Worm (Caenorhabditis elegans): ENCODE measurements around the gene skr-15.

skr-15 gene

ce11 chrII:3808104-3808503 is 15.9 kb upstream of the skr-15 start, which contains the start of gene F54D10.5 (continued):
- TF ChIP-seq rcor-1 (GFP tag; IDR thresholded peaks at IDR 0.05) (peak; percentile 44), sea-2 (GFP tag; IDR thresholded peaks at IDR 0.05) (no peak)

- no peak for TF ChIP-seq ztf-6 (GFP tag; IDR thresholded peaks at IDR 0.05)
- no peak for TF ChIP-seq attf-6 (GFP tag; IDR thresholded peaks at IDR 0.05)
- no peak for TF ChIP-seq B0336.3 (GFP tag; IDR thresholded peaks at IDR 0.05)
- TF ChIP-seq lsl-1 (GFP tag; optimal IDR thresholded peaks at IDR 0.05) = peak; percentile 95
- peak; percentile 32; the same call in 1 of the 2 replicates for TF ChIP-seq D2030.7 (GFP tag; IDR thresholded peaks at IDR 0.05)
- peak; percentile 52 for TF ChIP-seq F33H1.4 (GFP tag; IDR thresholded peaks at IDR 0.05)
- peak; percentile 61; the same call in 1 of the 2 replicates for TF ChIP-seq ceh-91 (GFP tag; IDR thresholded peaks at IDR 0.05)
- TF ChIP-seq madf-8 (GFP tag; conservative IDR thresholded peaks at IDR 0.05) = peak; percentile 79
- peak; percentile 12 for TF ChIP-seq snpc-1.3 (tag; optimal IDR thresholded peaks at IDR 0.05; ENCODE audit: insufficient read depth)
- no peak for TF ChIP-seq ceh-27 (GFP tag; optimal IDR thresholded peaks at IDR 0.05)
- peak; percentile 33 for TF ChIP-seq him-1 (tag; optimal IDR thresholded peaks at IDR 0.05)
- peak; percentile 93 for TF ChIP-seq madf-6 (GFP tag; IDR thresholded peaks at IDR 0.05)
- TF ChIP-seq xnd-1 (tag; optimal IDR thresholded peaks at IDR 0.05) = peak; percentile 98
- no peak for TF ChIP-seq T26A5.8 (tag; optimal IDR thresholded peaks at IDR 0.05)
Measured at ce11 chrII:3808643-3809042, 15.3 kb upstream of the skr-15 start.

DNA sequence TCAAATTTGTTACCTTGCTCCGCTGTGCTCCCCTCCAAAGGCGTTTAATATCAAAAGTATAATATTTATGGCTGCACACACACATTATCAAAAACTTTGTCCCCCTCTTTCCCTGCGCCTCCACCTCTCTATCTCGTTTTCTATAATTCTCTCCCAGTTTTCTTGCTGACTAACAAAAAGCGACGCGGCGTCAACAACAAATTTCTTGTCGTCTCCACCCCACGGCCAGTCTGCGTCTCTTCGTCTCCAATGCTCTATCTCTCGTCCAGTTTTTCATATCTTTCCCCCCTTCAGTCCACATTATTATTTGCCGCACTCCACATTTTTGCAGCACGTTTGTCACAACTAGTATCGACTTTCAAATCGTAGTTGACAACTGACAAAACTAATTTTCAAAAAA is 13.4 kb upstream of the skr-15 start:
- TF ChIP-seq B0019.2 (GFP tag; conservative IDR thresholded peaks at IDR 0.05) (no peak), ceh-100 (GFP tag; IDR thresholded peaks at IDR 0.05) (no peak), dpff-1 (tag; optimal IDR thresholded peaks at IDR 0.05) (no peak), madf-8 (GFP tag; conservative IDR thresholded peaks at IDR 0.05) (no peak), gei-17 (GFP tag; optimal IDR thresholded peaks at IDR 0.05) (no peak), nhr-80 (tag; optimal IDR thresholded peaks at IDR 0.05) (peak; percentile 87), ZK185.1 (tag; optimal IDR thresholded peaks at IDR 0.05; ENCODE audit: poor library complexity, severe bottlenecking) (no peak), T26A5.8 (tag; optimal IDR thresholded peaks at IDR 0.05) (no peak), F22D6.2 (tag; optimal IDR thresholded peaks at IDR 0.05) (no peak), F33H1.4 (GFP tag; IDR thresholded peaks at IDR 0.05) (no peak), snpc-1.3 (tag; optimal IDR thresholded peaks at IDR 0.05; ENCODE audit: insufficient read depth) (no peak), Y67H2A.10 (GFP tag; conservative IDR thresholded peaks at IDR 0.05) (no peak), ztf-3 (GFP tag; optimal IDR thresholded peaks at IDR 0.05) (no peak), snpc-4 (GFP tag; optimal IDR thresholded peaks at IDR 0.05) (no peak), snpc-4 (tag; optimal IDR thresholded peaks at IDR 0.05) (peak in 1 of 4 experiments; percentile 33), ztf-18 (tag; optimal IDR thresholded peaks at IDR 0.05) (no peak), bed-1 (GFP tag; IDR thresholded peaks at IDR 0.05) (no peak), pbrm-1 (GFP tag; IDR thresholded peaks at IDR 0.05) (no peak), akir-1 (GFP tag; optimal IDR thresholded peaks at IDR 0.05) (no peak), ztf-28 (GFP tag; IDR thresholded peaks at IDR 0.05) (no peak), fkh-3 (tag; optimal IDR thresholded peaks at IDR 0.05) (no peak), ekl-4 (GFP tag; IDR thresholded peaks at IDR 0.05) (no peak), K11D2.4 (GFP tag; IDR thresholded peaks at IDR 0.05) (no peak), Y95B8A.8 (GFP tag; IDR thresholded peaks at IDR 0.05) (no peak), die-1 (tag; optimal IDR thresholded peaks at IDR 0.05) (no peak), let-526 (GFP tag; IDR thresholded peaks at IDR 0.05) (no peak), K12H6.12 (tag; optimal IDR thresholded peaks at IDR 0.05) (peak; percentile 42), repo-1 (tag; optimal IDR thresholded peaks at IDR 0.05) (no peak), sea-2 (GFP tag; IDR thresholded peaks at IDR 0.05) (no peak), lag-1 (GFP tag; IDR thresholded peaks at IDR 0.05) (no peak), bed-2 (GFP tag; IDR thresholded peaks at IDR 0.05) (no peak), hrde-1 (tag; optimal IDR thresholded peaks at IDR 0.05; ENCODE audit: borderline replicate concordance) (no peak), hmg-1.2 (GFP tag; IDR thresholded peaks at IDR 0.05) (peak; percentile 93), B0035.1 (tag; optimal IDR thresholded peaks at IDR 0.05) (no peak), nfya-2 (GFP tag; IDR thresholded peaks at IDR 0.05) (no peak)
